Fruit fly (Drosophila melanogaster): ENCODE measurements around the gene Paics.
A peak's percentile ranks its signal among the peaks of the same experiment; 100 is the strongest.

Gene Paics

DNA sequence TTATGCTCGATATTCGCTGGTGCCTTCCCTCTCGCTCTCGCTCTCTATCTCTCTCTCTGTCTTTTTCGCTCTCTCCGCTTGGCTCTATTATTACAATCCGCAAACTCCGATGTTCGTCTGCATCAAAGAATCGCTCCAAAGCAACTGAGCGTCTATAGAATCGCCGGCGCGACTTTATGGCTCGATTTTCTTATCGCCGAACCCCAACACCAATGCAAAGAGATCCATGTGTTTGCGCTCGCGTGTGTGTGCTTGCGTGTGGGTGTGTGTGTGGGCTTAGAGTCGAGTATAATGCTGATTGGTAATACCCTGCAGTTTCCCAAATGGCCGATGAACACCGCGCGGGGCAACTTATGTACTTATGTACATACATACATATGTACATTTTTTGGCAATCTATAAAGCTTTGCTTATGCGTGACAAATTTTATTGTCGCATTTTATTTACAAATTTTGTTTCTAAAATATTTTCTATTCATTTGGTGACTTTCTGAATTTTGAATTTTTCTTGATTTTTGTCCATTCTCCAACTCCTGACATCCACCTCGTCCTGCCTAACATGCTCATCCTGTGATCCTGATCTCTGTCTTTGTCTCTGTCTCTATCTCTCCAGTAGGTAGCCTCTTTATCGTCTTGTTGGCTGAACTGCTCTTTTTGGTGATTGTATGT lies at the start of gene Paics:
Gene Paics (minus strand): TSS at position 152 of the 668 bp plus-strand sequence.
- TF ChIP-seq CG8478 (optimal IDR thresholded peaks at IDR 0.05) (no peak), CTCF (optimal IDR thresholded peaks at IDR 0.05) (no peak)

DNA sequence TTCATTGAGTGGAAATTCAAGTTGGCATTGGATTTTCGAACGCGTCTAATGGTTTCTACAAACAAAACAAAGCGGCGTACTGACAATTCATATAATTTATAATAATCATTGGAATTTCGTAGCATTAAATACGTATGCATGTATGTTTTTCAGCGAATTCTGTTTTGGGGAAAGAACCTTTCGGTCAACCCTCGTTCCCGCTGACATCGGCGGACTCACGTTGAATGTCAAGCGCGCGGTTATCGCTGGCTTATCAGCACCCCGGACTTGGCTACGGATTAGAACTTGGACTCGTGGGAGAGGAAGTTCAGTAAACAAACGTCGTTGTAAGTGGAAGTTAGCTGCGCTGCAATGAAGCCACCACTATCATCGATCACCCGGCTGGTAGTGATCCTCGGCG lies 40.9 kb upstream of the Paics start, which contains the start of gene Nep6:
Gene Nep6 (plus strand): TSS at position 305 of the 400 bp plus-strand sequence.
- no peak for TF ChIP-seq CG8478 (optimal IDR thresholded peaks at IDR 0.05)
- TF ChIP-seq CTCF (optimal IDR thresholded peaks at IDR 0.05) = no peak

DNA sequence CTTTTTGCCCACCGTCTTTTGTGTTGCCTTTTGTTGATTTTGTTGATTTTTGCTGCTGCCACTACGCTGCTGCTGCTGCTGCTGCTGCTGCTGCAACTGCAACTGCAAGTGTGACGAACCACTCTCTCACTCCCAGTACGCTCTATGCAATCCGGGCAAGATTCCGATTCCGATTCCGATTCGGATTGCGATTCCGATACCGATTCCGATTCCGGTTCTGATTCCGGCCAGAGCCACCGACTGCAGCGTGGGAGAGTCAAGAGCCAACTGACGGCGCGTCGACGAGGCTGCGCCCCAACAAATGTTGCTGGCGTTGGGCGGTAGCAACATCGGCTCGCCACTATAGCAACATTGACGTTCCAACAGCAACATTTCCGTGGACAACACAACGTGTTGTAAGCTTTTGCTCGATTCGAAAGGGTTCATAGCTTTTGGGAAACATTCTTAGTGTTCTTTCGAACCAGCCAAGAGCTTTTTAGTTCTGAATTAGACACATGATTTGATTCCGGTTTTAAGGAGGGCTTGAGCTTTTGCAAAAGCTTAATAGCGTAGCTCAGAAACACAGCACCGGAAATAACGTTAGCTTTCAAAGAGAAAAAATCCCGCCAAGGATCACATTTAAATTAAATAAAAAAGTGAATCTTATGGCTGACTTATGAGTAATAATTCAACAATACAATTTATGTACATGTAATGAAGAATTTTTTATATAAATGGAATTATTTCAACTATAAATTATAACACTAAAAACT lies 24.4 kb upstream of the Paics start, which contains the start of gene CG32647:
Gene CG32647 (minus strand): TSS at position 269 of the 752 bp plus-strand sequence.
- no peak for TF ChIP-seq CG8478 (optimal IDR thresholded peaks at IDR 0.05)
- TF ChIP-seq CTCF (optimal IDR thresholded peaks at IDR 0.05) = no peak

DNA sequence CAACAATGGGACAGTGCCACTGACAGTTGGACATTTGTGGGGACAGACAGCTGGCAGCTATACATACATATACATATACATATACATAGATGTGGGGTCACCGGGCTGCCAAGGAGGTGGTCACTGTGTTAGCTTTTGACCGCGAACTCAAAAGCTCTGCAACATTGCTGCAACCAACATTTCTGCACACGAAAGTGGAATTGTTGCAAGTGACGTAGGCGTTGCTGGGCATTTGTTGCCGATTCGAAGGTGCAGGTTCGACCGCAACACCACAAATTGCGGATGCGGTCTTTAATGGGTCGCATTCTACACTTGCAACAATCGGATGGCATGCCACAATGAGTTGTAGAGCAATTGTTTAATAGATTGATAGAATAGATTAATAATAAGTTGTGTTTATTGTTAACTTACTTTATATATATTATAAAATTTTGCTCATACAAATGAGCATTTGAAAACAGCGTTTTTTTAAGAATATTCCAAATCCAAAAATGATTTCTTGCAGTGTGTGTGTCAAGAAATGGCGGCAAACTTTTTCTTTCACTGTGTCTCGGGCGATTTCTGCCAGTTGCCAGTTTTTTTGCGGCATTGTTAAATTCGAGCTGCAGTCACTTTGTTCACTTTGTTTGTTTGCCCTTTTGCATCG lies 17.5 kb upstream of the Paics start:
- TF ChIP-seq CTCF (optimal IDR thresholded peaks at IDR 0.05) = no peak
- no peak for TF ChIP-seq CG8478 (optimal IDR thresholded peaks at IDR 0.05)

DNA sequence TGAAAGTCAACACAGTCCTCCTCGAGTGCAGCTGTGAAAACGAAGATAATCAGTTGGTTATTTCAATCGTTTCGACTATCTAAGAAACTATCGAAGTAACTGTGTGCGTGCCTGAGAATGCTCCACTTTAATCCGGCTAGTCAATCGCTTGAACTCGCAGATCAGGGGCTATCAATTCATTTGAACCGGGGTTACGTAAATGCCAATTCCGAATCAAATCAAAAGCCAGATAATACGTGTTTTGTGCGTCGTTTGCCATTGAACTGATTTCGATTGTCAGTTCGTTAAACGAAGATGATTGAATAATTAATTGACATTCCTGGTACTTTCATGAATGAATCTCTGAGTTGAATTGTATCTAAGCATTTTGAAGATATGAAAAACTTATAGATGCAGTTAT lies 16.8 kb upstream of the Paics start:
- TF ChIP-seq CTCF (optimal IDR thresholded peaks at IDR 0.05) (no peak), CG8478 (optimal IDR thresholded peaks at IDR 0.05) (no peak)

DNA sequence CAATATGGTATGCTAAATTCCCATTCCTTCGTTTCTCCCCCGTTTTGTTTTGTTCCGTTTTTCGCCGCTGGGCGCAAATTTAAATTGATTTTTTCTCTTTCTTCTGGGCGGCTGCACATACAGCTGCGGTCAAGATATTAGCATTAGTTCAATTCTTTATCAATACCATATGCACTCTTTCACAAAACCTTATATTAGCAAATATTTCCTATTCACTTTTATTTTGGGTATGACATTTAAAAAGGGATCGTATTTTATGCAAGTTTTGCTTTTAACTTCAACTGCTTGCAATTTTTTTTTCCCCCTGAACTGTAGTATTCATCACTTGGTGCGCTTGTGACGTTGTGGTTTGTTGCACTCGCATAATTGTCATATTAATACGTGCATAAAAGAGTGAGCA lies 5.9 kb upstream of the Paics start:
- TF ChIP-seq CTCF (optimal IDR thresholded peaks at IDR 0.05) = no peak
- no peak for TF ChIP-seq CG8478 (optimal IDR thresholded peaks at IDR 0.05)

DNA sequence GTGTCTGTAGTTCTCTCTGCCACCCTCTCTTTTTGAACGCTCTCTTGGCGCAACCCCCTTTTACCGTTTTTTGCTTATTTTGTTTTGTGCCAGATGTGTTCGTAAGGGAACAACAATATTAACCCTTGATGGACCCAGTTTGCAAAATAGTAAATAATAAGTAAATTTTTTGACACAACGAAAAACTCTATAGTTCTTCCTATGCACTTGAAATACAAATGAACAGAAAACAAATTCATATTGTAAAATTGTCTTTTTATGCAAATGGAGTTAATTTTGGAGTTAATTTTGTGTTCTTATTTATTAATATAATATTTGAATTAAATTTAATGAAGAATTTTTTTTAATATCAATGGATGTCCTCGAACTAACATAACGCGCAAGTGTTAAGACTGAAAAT lies 5.3 kb upstream of the Paics start:
- no peak for TF ChIP-seq CTCF (optimal IDR thresholded peaks at IDR 0.05)
- no peak for TF ChIP-seq CG8478 (optimal IDR thresholded peaks at IDR 0.05)

DNA sequence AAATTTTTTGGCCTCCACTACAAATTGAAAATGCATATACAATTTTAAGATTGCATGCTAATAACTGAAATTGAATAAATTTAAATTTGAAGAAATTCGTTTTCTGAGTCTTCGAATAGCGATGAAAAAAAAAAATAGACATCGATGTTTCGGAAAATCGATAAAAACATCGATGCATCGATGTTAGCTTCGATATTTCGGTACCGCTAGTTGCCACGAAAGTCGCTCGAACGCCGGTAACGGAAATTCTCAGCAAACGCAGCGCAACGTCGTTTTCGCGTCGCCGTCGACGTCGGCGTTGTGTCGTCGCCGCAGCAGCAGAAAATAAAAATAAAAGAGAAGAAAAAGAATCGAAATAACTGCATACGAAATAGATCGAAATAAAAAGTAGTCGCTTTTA lies 4.7 kb upstream of the Paics start, which contains the start of gene Agpat1:
Gene Agpat1 (plus strand): TSS at position 191 of the 400 bp plus-strand sequence.
- TF ChIP-seq CG8478 (optimal IDR thresholded peaks at IDR 0.05) (no peak), CTCF (optimal IDR thresholded peaks at IDR 0.05) (no peak)

DNA sequence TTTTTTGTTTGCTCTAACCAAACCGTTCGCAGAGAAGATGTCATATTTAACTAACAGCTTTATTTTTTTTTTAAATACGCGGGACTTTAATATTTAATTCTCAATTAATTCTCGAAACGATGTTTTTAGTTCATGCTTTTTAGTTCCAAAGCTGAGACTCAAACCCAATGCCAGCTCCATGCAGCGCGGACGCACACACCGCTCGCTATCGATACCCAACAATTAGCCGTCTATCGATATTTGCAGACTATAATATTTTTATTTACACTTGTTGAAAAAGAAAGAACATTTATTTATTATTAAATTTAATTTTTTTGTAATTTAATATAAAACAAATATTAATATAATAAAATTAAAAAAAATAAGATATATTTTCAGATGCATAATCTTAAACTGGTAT lies 4.2 kb upstream of the Paics start:
- TF ChIP-seq CTCF (optimal IDR thresholded peaks at IDR 0.05) (peak in 1 of 2 experiments; percentile 4), CG8478 (optimal IDR thresholded peaks at IDR 0.05) (no peak)

DNA sequence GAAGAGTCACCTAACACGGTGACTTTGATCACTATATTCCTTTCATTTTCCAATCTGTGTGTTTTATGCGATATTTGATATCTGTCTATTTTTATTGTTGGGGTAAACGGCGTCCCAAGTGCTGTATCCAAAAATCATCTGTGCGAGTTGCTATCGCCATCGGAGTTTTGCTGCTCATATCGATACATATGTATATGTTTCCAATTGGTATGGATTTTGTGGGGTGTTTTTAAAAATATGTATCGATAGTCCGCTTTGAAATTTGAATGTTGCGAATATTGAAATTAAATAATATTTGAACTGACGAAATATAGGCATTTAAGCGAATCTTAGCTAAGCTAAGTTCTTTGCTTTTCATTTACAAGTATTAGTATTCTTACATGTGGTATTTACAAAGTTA lies 3.0 kb upstream of the Paics start, which contains the start of gene pira:
Gene pira (minus strand): TSS at position 145 of the 400 bp plus-strand sequence.
- no peak for TF ChIP-seq CG8478 (optimal IDR thresholded peaks at IDR 0.05)
- no peak for TF ChIP-seq CTCF (optimal IDR thresholded peaks at IDR 0.05)

DNA sequence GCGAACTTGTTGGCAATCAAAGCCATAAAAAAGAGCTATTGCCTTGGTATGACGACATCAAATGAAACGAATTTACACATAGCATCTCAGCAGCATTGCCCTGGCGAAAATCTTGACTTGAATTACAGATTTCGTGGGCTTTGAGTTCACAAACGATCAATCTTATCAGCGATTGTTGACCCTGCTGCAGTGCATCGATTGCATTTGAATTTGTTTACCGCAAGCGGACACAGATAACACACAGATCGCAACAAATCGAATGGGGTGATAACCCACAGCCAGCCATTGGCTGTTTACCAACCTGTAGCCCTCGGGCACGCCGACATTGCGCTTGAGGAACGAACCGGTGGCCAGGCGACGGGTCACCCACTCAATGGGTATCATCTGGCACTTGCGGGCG lies 1.3 kb downstream of the Paics start:
- TF ChIP-seq CG8478 (optimal IDR thresholded peaks at IDR 0.05) (no peak), CTCF (optimal IDR thresholded peaks at IDR 0.05) (no peak)

DNA sequence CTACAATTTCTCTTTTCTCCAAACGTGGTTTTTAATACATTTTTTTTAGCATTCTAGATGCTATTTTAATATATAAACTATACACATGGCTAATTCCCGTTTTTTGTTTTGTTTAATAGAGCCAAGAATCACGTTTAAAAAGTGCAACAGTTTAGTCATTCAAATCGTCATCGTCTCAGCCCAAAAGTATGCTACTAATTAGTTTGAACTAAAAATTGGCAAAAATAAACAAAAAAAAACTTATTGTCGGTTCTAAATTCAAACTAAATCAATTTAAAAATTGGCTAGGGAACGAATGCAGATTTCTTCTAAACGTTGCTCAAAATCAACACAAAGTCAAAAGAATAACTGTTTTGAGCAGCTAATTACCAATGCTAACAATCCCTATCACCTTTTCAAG lies 3.3 kb downstream of the Paics start:
- TF ChIP-seq CTCF (optimal IDR thresholded peaks at IDR 0.05) (no peak), CG8478 (optimal IDR thresholded peaks at IDR 0.05) (no peak)

DNA sequence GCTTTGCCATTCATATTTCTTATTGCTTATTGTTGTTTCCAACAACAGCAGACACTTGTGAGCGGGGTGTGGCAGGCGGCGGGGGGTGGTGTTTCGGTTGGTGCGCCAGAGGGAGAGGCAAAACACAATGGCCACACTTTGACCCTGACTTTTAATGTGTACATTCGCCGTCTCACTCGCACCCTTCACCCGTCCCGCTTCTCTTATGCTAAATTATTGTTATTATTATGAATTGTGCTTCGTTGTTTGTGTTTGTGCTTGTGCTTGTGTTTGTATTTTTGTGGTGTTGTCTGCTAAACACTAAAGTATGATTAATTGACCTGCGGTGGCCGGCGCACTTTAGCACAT lies 4.1 kb downstream of the Paics start:
- TF ChIP-seq CTCF (optimal IDR thresholded peaks at IDR 0.05) (no peak), CG8478 (optimal IDR thresholded peaks at IDR 0.05) (no peak)

DNA sequence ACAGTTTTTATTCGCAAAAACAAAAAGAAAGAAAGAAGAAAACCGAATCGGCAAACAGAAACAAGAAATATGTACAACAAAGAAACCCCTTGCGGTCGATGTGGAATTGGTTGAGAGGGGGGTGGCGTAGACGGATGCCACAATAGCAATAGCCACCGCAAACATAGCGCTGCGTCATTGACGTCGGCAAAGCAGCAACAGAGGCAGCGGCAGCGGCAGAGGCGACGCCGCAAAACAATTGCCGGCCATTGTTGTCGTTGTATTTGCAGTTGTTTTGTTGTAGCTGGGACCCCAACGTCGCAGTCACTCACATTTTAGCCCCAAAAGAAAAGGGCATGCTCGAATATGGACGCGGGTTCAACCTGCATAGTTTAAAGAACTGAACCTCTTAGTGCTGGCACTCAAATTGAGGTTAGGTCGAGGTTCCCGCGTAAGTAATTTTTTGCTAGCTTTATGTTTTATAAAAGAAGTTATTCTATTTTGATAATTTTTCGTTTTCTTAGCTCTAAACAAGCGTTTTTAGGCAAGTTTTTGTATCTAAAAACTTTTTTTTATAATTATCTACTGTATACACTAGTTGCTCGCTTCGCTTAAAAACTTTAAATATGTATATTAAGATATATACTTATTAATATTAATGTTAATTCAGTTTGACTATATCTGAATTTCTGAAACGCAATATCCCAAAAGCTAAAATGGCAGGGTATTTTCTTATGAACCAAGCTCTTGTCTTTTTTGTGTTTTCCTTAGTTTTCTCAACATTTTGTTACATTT lies 4.6 kb downstream of the Paics start:
- TF ChIP-seq CTCF (optimal IDR thresholded peaks at IDR 0.05) = no peak
- no peak for TF ChIP-seq CG8478 (optimal IDR thresholded peaks at IDR 0.05)

DNA sequence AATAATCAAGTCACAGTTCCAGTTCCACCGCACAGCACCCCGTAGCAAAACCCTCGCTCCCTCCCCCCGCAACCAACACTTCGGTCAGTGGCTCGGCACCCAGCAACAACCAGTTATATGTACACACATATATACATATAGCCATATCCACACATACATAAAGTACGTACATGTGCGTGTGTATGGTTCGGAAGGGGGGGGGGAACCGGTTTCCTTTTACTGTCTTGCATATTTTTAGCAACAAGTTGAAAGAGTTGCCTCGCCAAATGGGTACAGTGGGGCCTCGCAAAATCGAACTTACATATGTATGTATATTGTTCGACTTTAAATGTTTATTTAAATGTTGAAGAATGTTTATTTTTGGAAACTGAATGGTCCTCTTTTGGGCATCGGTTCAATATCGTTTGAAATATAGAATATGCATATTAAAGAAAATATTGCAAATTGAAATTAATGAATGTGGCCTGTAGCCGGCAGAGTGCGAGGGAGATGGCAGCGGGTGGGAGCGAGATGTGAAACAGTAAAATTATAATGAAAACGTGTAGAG lies 5.3 kb downstream of the Paics start:
- TF ChIP-seq CTCF (optimal IDR thresholded peaks at IDR 0.05) (no peak), CG8478 (optimal IDR thresholded peaks at IDR 0.05) (no peak)
